Worm (Caenorhabditis elegans): ENCODE results near the gene clec-64.

- TF ChIP-seq fos-1 (tag; optimal IDR thresholded peaks at IDR 0.05) (no peak), eor-1 (tag; optimal IDR thresholded peaks at IDR 0.05) (no peak), elt-2 (tag; optimal IDR thresholded peaks at IDR 0.05) (no peak), jun-1 (tag; optimal IDR thresholded peaks at IDR 0.05) (no peak), zag-1 (tag; optimal IDR thresholded peaks at IDR 0.05) (no peak), pha-4 (tag; optimal IDR thresholded peaks at IDR 0.05) (no peak), nhr-77 (tag; optimal IDR thresholded peaks at IDR 0.05) (no peak), fkh-10 (GFP tag; optimal IDR thresholded peaks at IDR 0.05) (no peak), nhr-23 (tag; optimal IDR thresholded peaks at IDR 0.05) (no peak)
Observed at ce11 chrII:12923225-12923624, 25.2 kb downstream of the clec-64 start.
